Fruit fly (Drosophila melanogaster) whole organism, wandering third instar larva: Measurements from ENCODE around the gene CG34026.

Experiments
- Abd-B ChIP-seq: fragments of >200 bp; optimal IDR thresholded peaks from 2 replicates; lab custom pipeline; 2017; ENCODE audit warnings: missing biosample characterization, missing genetic modification characterization
- CrebA ChIP-seq: fragments of 200-800 bp; sonication (Bioruptor generic); optimal IDR thresholded peaks from 2 replicates; lab custom pipeline; 2016; ENCODE audit warnings: missing biosample characterization, mild to moderate bottlenecking, missing genetic modification characterization, borderline replicate concordance
- GATAd ChIP-seq: sonication (Bioruptor generic); optimal IDR thresholded peaks from 2 replicates; lab custom pipeline; 2016; ENCODE audit warnings: missing biosample characterization, missing genetic modification characterization
- Hnf4 ChIP-seq: fragments of 200-800 bp; sonication (Bioruptor generic); optimal IDR thresholded peaks from 2 replicates; lab custom pipeline; 2016; ENCODE audit warnings: missing biosample characterization, mild to moderate bottlenecking, missing genetic modification characterization
- Jra ChIP-seq: sonication (Bioruptor generic); optimal IDR thresholded peaks from 2 replicates; lab custom pipeline; 2016; ENCODE audit warnings: missing biosample characterization, missing genetic modification characterization
- brk ChIP-seq: fragments of 200-800 bp; sonication (Bioruptor generic); optimal IDR thresholded peaks from 2 replicates; lab custom pipeline; 2016; ENCODE audit warnings: missing biosample characterization, mild to moderate bottlenecking, missing genetic modification characterization
- jim ChIP-seq: fragments of 175-275, 200-325 bp; sonication (Bioruptor generic); optimal IDR thresholded peaks from 2 replicates; lab custom pipeline; 2016; ENCODE audit warnings: missing biosample characterization, mild to moderate bottlenecking, missing genetic modification characterization
- lola ChIP-seq: fragments of >200 bp; optimal IDR thresholded peaks from 2 replicates; lab custom pipeline; 2017; ENCODE audit warnings: missing biosample characterization, missing genetic modification characterization
- pan ChIP-seq: fragments of >200 bp; optimal IDR thresholded peaks from 2 replicates; lab custom pipeline; 2017
- psq ChIP-seq: fragments of 200-800 bp; sonication (Bioruptor generic); optimal IDR thresholded peaks from 3 replicates; lab custom pipeline; 2017; ENCODE audit warnings: missing biosample characterization, mild to moderate bottlenecking, missing genetic modification characterization, moderate library complexity

DNA sequence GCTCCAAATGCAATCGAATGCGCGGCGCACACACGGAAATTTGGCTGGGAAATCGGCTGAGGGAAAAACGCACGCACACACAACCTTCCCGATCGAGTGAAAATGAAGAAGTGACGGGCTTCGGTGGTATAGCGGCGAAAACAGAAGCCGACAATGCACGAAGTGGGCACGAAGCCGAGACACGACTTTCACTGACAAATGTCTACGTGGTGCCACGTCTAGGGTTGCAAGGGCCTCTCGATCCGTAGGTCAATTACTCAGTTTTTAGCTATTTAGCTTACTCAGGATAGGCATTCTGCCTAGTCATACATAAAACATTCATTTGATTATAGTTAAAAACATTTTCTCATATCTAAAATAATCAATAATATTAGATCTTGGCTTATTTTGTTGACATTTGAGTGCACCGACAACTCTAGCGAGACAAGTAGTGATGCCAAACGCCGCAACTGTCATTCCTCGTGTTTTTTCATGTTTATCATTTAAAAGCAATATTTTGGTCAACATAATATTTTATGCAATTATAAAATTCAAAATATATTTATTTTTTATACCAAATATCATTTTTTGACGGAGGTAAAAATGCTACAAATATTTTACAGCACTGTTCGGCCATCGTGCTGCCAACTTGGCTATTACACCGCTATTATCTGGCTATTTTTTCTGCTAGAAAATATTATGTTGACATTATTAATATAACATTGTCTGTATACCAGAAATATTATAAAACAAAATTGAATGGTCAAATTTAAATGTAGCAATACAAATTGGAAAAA lies 20.1 kb downstream of the CG34026 start:
- TF ChIP-seq psq (GFP tag; lab: Kevin White, UChicago) (peak; percentile 81), Hnf4 (GFP tag; lab: Kevin White, UChicago) (peak; percentile 83), CrebA (peak; percentile 97), lola (GFP tag; lab: Kevin White, UChicago) (no peak), jim (GFP tag; lab: Kevin White, UChicago) (no peak), Jra (GFP tag; lab: Kevin White, UChicago) (peak; percentile 53), pan (lab: Kevin White, UChicago) (no peak), GATAd (peak; percentile 77), brk (GFP tag; lab: Kevin White, UChicago) (peak; percentile 68), Abd-B (no peak)
